Fruit fly (Drosophila melanogaster) whole organism, wandering third instar larva: Measurements from ENCODE around the gene CG1137.

Experiments
- Abd-B ChIP-seq: fragments of >200 bp; optimal IDR thresholded peaks from 2 replicates; lab custom pipeline; 2017; ENCODE audit warnings: missing biosample characterization, missing genetic modification characterization
- Dif ChIP-seq: fragments of 200-275, 200-300 bp; sonication (Bioruptor generic); optimal IDR thresholded peaks from 2 replicates; lab custom pipeline; 2018; ENCODE audit warnings: missing biosample characterization, missing genetic modification characterization; ENCODE audit not compliant: partially characterized antibody
- GATAd ChIP-seq: sonication (Bioruptor generic); optimal IDR thresholded peaks from 2 replicates; lab custom pipeline; 2016; ENCODE audit warnings: missing biosample characterization, missing genetic modification characterization
- HLH106 ChIP-seq: fragments of 200-800 bp; optimal IDR thresholded peaks from 3 replicates; lab custom pipeline; 2019; ENCODE audit warnings: missing biosample characterization, mild to moderate bottlenecking, missing genetic modification characterization, moderate library complexity
- Hnf4 ChIP-seq: fragments of 200-800 bp; sonication (Bioruptor generic); optimal IDR thresholded peaks from 2 replicates; lab custom pipeline; 2016; ENCODE audit warnings: missing biosample characterization, mild to moderate bottlenecking, missing genetic modification characterization
- Hr78 ChIP-seq: fragments of >200 bp; optimal IDR thresholded peaks from 2 replicates; lab custom pipeline; 2017; ENCODE audit warnings: missing biosample characterization, missing genetic modification characterization
- Hr83 ChIP-seq: fragments of 200-300 bp; sonication (Bioruptor generic); optimal IDR thresholded peaks from 2 replicates; lab custom pipeline; 2016; ENCODE audit warnings: missing biosample characterization, mild to moderate bottlenecking, missing genetic modification characterization, moderate library complexity; ENCODE audit not compliant: poor library complexity, severe bottlenecking
- Jra ChIP-seq: sonication (Bioruptor generic); optimal IDR thresholded peaks from 2 replicates; lab custom pipeline; 2016; ENCODE audit warnings: missing biosample characterization, missing genetic modification characterization
- Mio ChIP-seq: sonication (Bioruptor generic); optimal IDR thresholded peaks from 2 replicates; lab custom pipeline; 2016; ENCODE audit warnings: missing biosample characterization, missing genetic modification characterization
- Myc ChIP-seq: fragments of >200 bp; optimal IDR thresholded peaks from 2 replicates; lab custom pipeline; 2017
- N ChIP-seq: fragments of >200 bp; optimal IDR thresholded peaks from 2 replicates; lab custom pipeline; 2018; ENCODE audit warnings: missing biosample characterization, missing external identifiers, missing genetic modification characterization
- OdsH ChIP-seq: fragments of 200-800 bp; sonication (Bioruptor generic); optimal IDR thresholded peaks from 2 replicates; lab custom pipeline; 2016; ENCODE audit warnings: missing biosample characterization, mild to moderate bottlenecking, missing genetic modification characterization
- Rel ChIP-seq, 2 experiments: fragments of 200-800 bp; sonication (Bioruptor generic) in 1 of 2; optimal IDR thresholded peaks; 2 replicates in 1 of 2; 3 replicates in 1 of 2; lab custom pipeline; 2016 to 2019; ENCODE audit warnings: mild to moderate bottlenecking in 2 of 2, missing biosample characterization in 2 of 2, missing genetic modification characterization in 2 of 2, moderate library complexity in 1 of 2
- Vsx2 ChIP-seq: fragments of 200-300, 225-300 bp; sonication (Bioruptor generic); optimal IDR thresholded peaks from 2 replicates; lab custom pipeline; 2018; ENCODE audit warnings: missing biosample characterization, missing genetic modification characterization; ENCODE audit not compliant: partially characterized antibody
- br ChIP-seq: fragments of 200-800 bp; sonication (Bioruptor generic); optimal IDR thresholded peaks from 2 replicates; lab custom pipeline; 2016; ENCODE audit warnings: missing biosample characterization, missing genetic modification characterization
- brk ChIP-seq: fragments of 200-800 bp; sonication (Bioruptor generic); optimal IDR thresholded peaks from 2 replicates; lab custom pipeline; 2016; ENCODE audit warnings: missing biosample characterization, mild to moderate bottlenecking, missing genetic modification characterization
- dl ChIP-seq, 2 experiments: fragments of 175-275, 200-275 bp in 1 of 2; fragments of 200-275 bp in 1 of 2; sonication (Bioruptor generic); optimal IDR thresholded peaks; lab custom pipeline; 2018; ENCODE audit warnings: mild to moderate bottlenecking in 2 of 2, missing biosample characterization in 2 of 2, missing genetic modification characterization in 2 of 2, moderate library complexity in 2 of 2; ENCODE audit not compliant: partially characterized antibody in 2 of 2, insufficient read depth in 1 of 2
- dmrt93B ChIP-seq: fragments of 200-800 bp; sonication (Bioruptor generic); optimal IDR thresholded peaks from 2 replicates; lab custom pipeline; 2018; ENCODE audit warnings: missing biosample characterization, mild to moderate bottlenecking, missing genetic modification characterization
- dsf ChIP-seq: sonication (Bioruptor generic); optimal IDR thresholded peaks from 2 replicates; lab custom pipeline; 2016; ENCODE audit warnings: missing biosample characterization, missing genetic modification characterization, borderline replicate concordance
- ey ChIP-seq: fragments of 200-800 bp; sonication (Bioruptor generic); optimal IDR thresholded peaks from 2 replicates; lab custom pipeline; 2016; ENCODE audit warnings: missing biosample characterization, missing genetic modification characterization
- foxo ChIP-seq, 2 experiments: fragments of 200-800 bp; sonication (Bioruptor generic); optimal IDR thresholded peaks; 2 replicates in 1 of 2; 3 replicates in 1 of 2; lab custom pipeline; 2016 to 2017; ENCODE audit warnings: missing biosample characterization in 2 of 2, missing genetic modification characterization in 2 of 2
- fru ChIP-seq: fragments of 200-800 bp; sonication (Bioruptor generic); optimal IDR thresholded peaks from 3 replicates; lab custom pipeline; 2016; ENCODE audit warnings: missing biosample characterization, mild to moderate bottlenecking, missing genetic modification characterization
- h ChIP-seq: fragments of 200-800 bp; sonication (Bioruptor generic); optimal IDR thresholded peaks from 3 replicates; lab custom pipeline; 2016; ENCODE audit warnings: missing biosample characterization, mild to moderate bottlenecking, missing genetic modification characterization
- jim ChIP-seq: fragments of 175-275, 200-325 bp; sonication (Bioruptor generic); optimal IDR thresholded peaks from 2 replicates; lab custom pipeline; 2016; ENCODE audit warnings: missing biosample characterization, mild to moderate bottlenecking, missing genetic modification characterization
- lola ChIP-seq: fragments of >200 bp; optimal IDR thresholded peaks from 2 replicates; lab custom pipeline; 2017; ENCODE audit warnings: missing biosample characterization, missing genetic modification characterization
- pan ChIP-seq: fragments of >200 bp; optimal IDR thresholded peaks from 2 replicates; lab custom pipeline; 2017
- psq ChIP-seq: fragments of 200-800 bp; sonication (Bioruptor generic); optimal IDR thresholded peaks from 3 replicates; lab custom pipeline; 2017; ENCODE audit warnings: missing biosample characterization, mild to moderate bottlenecking, missing genetic modification characterization, moderate library complexity
- sage ChIP-seq: fragments of 200-800 bp; sonication (Bioruptor generic); optimal IDR thresholded peaks from 2 replicates; lab custom pipeline; 2016; ENCODE audit warnings: missing biosample characterization, mild to moderate bottlenecking, missing genetic modification characterization
- sv ChIP-seq: fragments of 200-800 bp; sonication (Bioruptor generic); optimal IDR thresholded peaks from 3 replicates; lab custom pipeline; 2016; ENCODE audit warnings: missing biosample characterization, missing genetic modification characterization
- tai ChIP-seq: sonication (Bioruptor generic); optimal IDR thresholded peaks from 2 replicates; lab custom pipeline; 2016; ENCODE audit warnings: missing biosample characterization, missing genetic modification characterization
- usp ChIP-seq: fragments of >200 bp; optimal IDR thresholded peaks from 2 replicates; lab custom pipeline; 2017; ENCODE audit warnings: missing biosample characterization, missing genetic modification characterization
- woc ChIP-seq: sonication (Bioruptor generic); optimal IDR thresholded peaks from 2 replicates; lab custom pipeline; 2016; ENCODE audit warnings: missing biosample characterization, mild to moderate bottlenecking, missing genetic modification characterization

Gene CG1137

dm6 chr3R:6593068-6593567, 33.0 kb upstream of the CG1137 start, which contains the start of gene dpr11:
TSS of gene dpr11 (minus strand) at chr3R:6593330.
- no peak for TF ChIP-seq Vsx2
- TF ChIP-seq woc (GFP tag; lab: Kevin White, UChicago), result no peak
- no peak for TF ChIP-seq Rel (GFP tag; optimal IDR thresholded peaks at IDR 0.05; lab: Kevin White, UChicago)
- no peak for TF ChIP-seq Rel (tag; optimal IDR thresholded peaks at IDR 0.05; lab: Kevin White, UChicago)
- no peak for TF ChIP-seq Hr83
- no peak for TF ChIP-seq Hnf4 (GFP tag; lab: Kevin White, UChicago)
- TF ChIP-seq N (GFP tag; lab: Kevin White, UChicago), result no peak
- no peak for TF ChIP-seq brk
- TF ChIP-seq Hr78 (GFP tag; lab: Kevin White, UChicago), result no peak
- TF ChIP-seq lola (GFP tag; lab: Kevin White, UChicago), result no peak
- TF ChIP-seq HLH106 (tag; lab: Kevin White, UChicago), result no peak
- TF ChIP-seq foxo (GFP tag; optimal IDR thresholded peaks at IDR 0.05; lab: Kevin White, UChicago), result no peak
- TF ChIP-seq usp (GFP tag; lab: Kevin White, UChicago), result no peak
- no peak for TF ChIP-seq Myc (lab: Kevin White, UChicago)
- TF ChIP-seq ey (GFP tag; lab: Kevin White, UChicago), result no peak
- TF ChIP-seq br (GFP tag; lab: Kevin White, UChicago), result no peak
- TF ChIP-seq sv, result no peak
- TF ChIP-seq dmrt93B (GFP tag; lab: Kevin White, UChicago), result no peak
- TF ChIP-seq h (GFP tag; lab: Kevin White, UChicago), result no peak
- TF ChIP-seq tai (GFP tag; lab: Kevin White, UChicago), result no peak
- no peak for TF ChIP-seq Mio (GFP tag; lab: Kevin White, UChicago)

dm6 chr3R:6580484-6580883, 20.3 kb upstream of the CG1137 start, which contains the start of gene CG2336:
TSS of gene CG2336 (plus strand) at chr3R:6580784.
- TF ChIP-seq HLH106 (tag; lab: Kevin White, UChicago) (no peak), dmrt93B (GFP tag; lab: Kevin White, UChicago) (no peak), jim (GFP tag; lab: Kevin White, UChicago) (no peak), sage (GFP tag; lab: Kevin White, UChicago) (no peak), Jra (GFP tag; lab: Kevin White, UChicago) (no peak), N (GFP tag; lab: Kevin White, UChicago) (no peak), fru (GFP tag; lab: Kevin White, UChicago) (no peak)

- TF ChIP-seq Mio (GFP tag; lab: Kevin White, UChicago) (no peak), psq (GFP tag; lab: Kevin White, UChicago) (no peak), foxo (GFP tag; optimal IDR thresholded peaks at IDR 0.05; lab: Kevin White, UChicago) (no peak), Vsx2 (no peak), ey (GFP tag; lab: Kevin White, UChicago) (no peak), brk (no peak), N (GFP tag; lab: Kevin White, UChicago) (no peak), dl (GFP tag; optimal IDR thresholded peaks at IDR 0.05; lab: Kevin White, UChicago; ENCODE audit: insufficient read depth in 1 of 2, partially characterized antibody in 2 of 2) (no peak), usp (GFP tag; lab: Kevin White, UChicago) (no peak), woc (GFP tag; lab: Kevin White, UChicago) (no peak), pan (no peak), Abd-B (GFP tag; lab: Kevin White, UChicago) (no peak), br (GFP tag; lab: Kevin White, UChicago) (no peak)
Observed at dm6 chr3R:6568835-6569234, 8.7 kb upstream of the CG1137 start.

DNA sequence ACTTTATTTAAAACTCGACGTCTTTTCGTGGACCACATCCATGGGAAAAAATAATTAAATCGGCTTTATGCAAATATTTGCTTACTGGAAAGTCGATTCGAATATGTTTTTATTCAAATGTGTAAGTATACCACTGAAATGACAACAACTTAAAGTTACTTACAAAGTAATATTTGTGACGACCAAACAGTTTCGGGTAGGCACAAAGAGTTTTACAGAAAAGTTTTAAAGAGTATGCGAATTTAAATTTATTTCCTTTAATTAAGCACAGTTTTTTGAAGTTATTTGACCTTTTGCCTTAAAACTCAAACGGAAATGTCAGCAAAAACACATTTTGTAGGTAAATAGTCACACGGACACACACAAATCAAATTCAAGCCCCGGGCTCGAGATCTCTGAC, 11.4 kb downstream of the CG1137 start, which contains the start of gene Pif2:
Pif2 (plus strand) TSS at position 301 of the 400 bp plus-strand sequence.
- TF ChIP-seq brk (no peak), Hr78 (GFP tag; lab: Kevin White, UChicago) (no peak), Hr83 (no peak), Jra (GFP tag; lab: Kevin White, UChicago) (no peak), pan (no peak), GATAd (GFP tag; lab: Kevin White, UChicago) (no peak), tai (GFP tag; lab: Kevin White, UChicago) (no peak), OdsH (no peak), Mio (GFP tag; lab: Kevin White, UChicago) (no peak), dsf (GFP tag; lab: Kevin White, UChicago) (no peak), Dif (GFP tag; lab: Kevin White, UChicago) (no peak)
